Worm (Caenorhabditis elegans) whole organism, mixed stage, embryonic: ENCODE measurements around the gene srj-24.

ENCODE experiments used
- M03D4.4 ChIP-seq: sonication (generic microtip); optimal IDR thresholded peaks from 2 replicates; lab custom pipeline; 2017; ENCODE audit warnings: mild to moderate bottlenecking, missing genetic modification characterization, missing compliant biosample characterization
- bed-3 ChIP-seq: fragments of 200-800 bp; sonication (Bioruptor generic); optimal IDR thresholded peaks from 3 replicates; lab custom pipeline; 2018; ENCODE audit warnings: mild to moderate bottlenecking, missing genetic modification characterization, moderate library complexity, missing compliant biosample characterization
- blmp-1 ChIP-seq: fragments of 150-350 bp; optimal IDR thresholded peaks from 2 replicates; lab custom pipeline; 2014; ENCODE audit warnings: missing biosample characterization, missing genetic modification characterization
- ceh-43 ChIP-seq: fragments of 200-800 bp; sonication (Bioruptor generic); optimal IDR thresholded peaks from 2 replicates; lab custom pipeline; 2018; ENCODE audit warnings: mild to moderate bottlenecking, missing genetic modification characterization, moderate library complexity, missing compliant biosample characterization
- ces-1 ChIP-seq: fragments of 150-350 bp; optimal IDR thresholded peaks from 2 replicates; lab custom pipeline; 2014; ENCODE audit warnings: missing biosample characterization, missing genetic modification reagents, missing genetic modification characterization
- cnd-1 ChIP-seq: fragments of 200-800 bp; sonication (Bioruptor generic); optimal IDR thresholded peaks from 2 replicates; lab custom pipeline; 2018; ENCODE audit warnings: mild to moderate bottlenecking, missing genetic modification characterization, missing compliant biosample characterization
- elt-1 ChIP-seq: sonication (generic microtip); optimal IDR thresholded peaks from 2 replicates; lab custom pipeline; 2017; ENCODE audit warnings: missing genetic modification characterization, mild to moderate bottlenecking, missing compliant biosample characterization, antibody characterized with exemption, moderate library complexity, borderline replicate concordance; ENCODE audit not compliant: insufficient read depth
- flh-1 ChIP-seq: fragments of 200-800 bp; sonication (Bioruptor generic); optimal IDR thresholded peaks from 2 replicates; lab custom pipeline; 2018; ENCODE audit warnings: mild to moderate bottlenecking, missing genetic modification characterization, moderate library complexity, missing compliant biosample characterization
- ham-2 ChIP-seq: fragments of 200-800 bp; sonication (Bioruptor generic); optimal IDR thresholded peaks from 2 replicates; lab custom pipeline; 2018; ENCODE audit warnings: mild to moderate bottlenecking, missing genetic modification characterization, missing compliant biosample characterization
- hlh-1 ChIP-seq: fragments of 150-350 bp; optimal IDR thresholded peaks from 2 replicates; lab custom pipeline; 2014; ENCODE audit warnings: missing biosample characterization, missing genetic modification reagents, missing genetic modification characterization
- lin-13 ChIP-seq: fragments of 150-350 bp; optimal IDR thresholded peaks from 2 replicates; lab custom pipeline; 2014; ENCODE audit warnings: missing biosample characterization, missing genetic modification characterization
- lsy-2 ChIP-seq: fragments of 150-350 bp; optimal IDR thresholded peaks from 2 replicates; lab custom pipeline; 2014; ENCODE audit warnings: missing biosample characterization, missing genetic modification characterization
- mep-1 ChIP-seq: fragments of 150-350 bp; optimal IDR thresholded peaks from 2 replicates; lab custom pipeline; 2017; ENCODE audit warnings: missing biosample characterization, missing genetic modification reagents, missing genetic modification characterization, inconsistent platforms
- nhr-28 ChIP-seq: fragments of 150-350 bp; optimal IDR thresholded peaks from 2 replicates; lab custom pipeline; 2014; ENCODE audit warnings: missing biosample characterization, missing genetic modification characterization
- nhr-76 ChIP-seq: sonication (generic microtip); optimal IDR thresholded peaks from 2 replicates; lab custom pipeline; 2017; ENCODE audit warnings: missing biosample characterization, missing genetic modification characterization
- sptf-1 ChIP-seq: sonication (generic microtip); optimal IDR thresholded peaks from 2 replicates; lab custom pipeline; 2017; ENCODE audit warnings: mild to moderate bottlenecking, missing genetic modification characterization, moderate library complexity, missing compliant biosample characterization
- tbx-8 ChIP-seq: fragments of 200-800 bp; sonication (Bioruptor generic); optimal IDR thresholded peaks from 2 replicates; lab custom pipeline; 2018; ENCODE audit warnings: mild to moderate bottlenecking, missing genetic modification characterization, moderate library complexity, missing compliant biosample characterization
- unc-120 ChIP-seq: sonication (generic microtip); optimal IDR thresholded peaks from 2 replicates; lab custom pipeline; 2017; ENCODE audit warnings: missing genetic modification characterization, missing compliant biosample characterization; ENCODE audit not compliant: poor library complexity, severe bottlenecking
- unc-39 ChIP-seq: fragments of 150-350 bp; optimal IDR thresholded peaks from 2 replicates; lab custom pipeline; 2014; ENCODE audit warnings: missing biosample characterization, missing genetic modification characterization
- unc-62 ChIP-seq: fragments of 150-350 bp; optimal IDR thresholded peaks from 2 replicates; lab custom pipeline; 2014; ENCODE audit warnings: missing biosample characterization, missing genetic modification reagents, missing genetic modification characterization
- zip-8 ChIP-seq: fragments of 150-350 bp; optimal IDR thresholded peaks from 2 replicates; lab custom pipeline; 2014; ENCODE audit warnings: missing biosample characterization, missing genetic modification characterization
- ztf-11 ChIP-seq: fragments of 150-350 bp; optimal IDR thresholded peaks from 2 replicates; lab custom pipeline; 2014; ENCODE audit warnings: missing biosample characterization, missing genetic modification characterization

The srj-24 gene

DNA sequence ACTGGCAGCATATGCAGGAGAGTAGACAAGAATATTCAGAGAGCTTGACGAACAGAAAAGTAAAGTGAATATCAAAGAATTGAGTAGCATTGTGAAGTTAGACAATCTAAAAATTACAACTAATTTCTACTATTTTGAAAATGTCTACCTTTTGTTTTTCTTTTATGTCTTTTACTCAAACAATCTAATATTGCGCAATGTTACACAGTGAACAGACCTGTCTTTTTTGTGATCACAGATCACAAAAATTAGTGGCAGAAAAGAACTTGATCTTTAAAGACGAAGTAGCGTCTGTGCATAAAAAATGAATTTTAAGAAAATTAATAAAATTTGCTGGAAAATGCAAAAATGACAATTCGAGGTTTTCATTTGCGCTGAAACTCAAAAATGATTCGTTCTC, 39.6 kb downstream of the srj-24 start:
- TF ChIP-seq zip-8 (tag; lab: Kevin White, UChicago) (peak; percentile 74), ztf-11 (no peak)

DNA sequence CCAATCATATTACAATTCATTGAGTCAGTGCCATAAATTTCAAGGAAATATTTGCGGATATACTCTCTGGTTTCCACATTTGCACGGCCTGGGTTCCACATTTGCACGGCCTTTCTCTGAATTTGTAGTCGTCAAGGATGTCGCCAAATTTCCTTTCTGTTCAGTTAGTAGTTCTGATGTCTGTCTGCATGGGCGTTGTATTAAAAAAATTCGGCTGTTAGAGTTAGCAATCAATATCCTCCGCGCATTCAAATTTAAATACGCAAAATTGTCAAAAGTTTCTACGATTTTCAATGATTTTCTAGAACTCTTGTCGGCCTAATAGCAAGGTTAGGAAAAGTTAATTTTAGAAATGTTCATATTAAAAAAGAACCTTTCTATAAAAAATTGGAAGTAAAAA, 42.8 kb downstream of the srj-24 start, which contains the start of gene srj-52:
Gene srj-52 (minus strand): TSS at position 101 of the 400 bp plus-strand sequence.
- no peak for TF ChIP-seq flh-1 (GFP tag; lab: Kevin White, UChicago)
- TF ChIP-seq nhr-28, result no peak
- no peak for TF ChIP-seq lin-13 (tag; lab: Kevin White, UChicago)
- TF ChIP-seq tbx-8, result no peak
- no peak for TF ChIP-seq lsy-2 (tag; lab: Kevin White, UChicago)
- no peak for TF ChIP-seq nhr-76 (tag; lab: Kevin White, UChicago)
- TF ChIP-seq unc-62 (GFP tag; lab: Kevin White, UChicago), result no peak
- no peak for TF ChIP-seq hlh-1 (tag; lab: Kevin White, UChicago)
- TF ChIP-seq mep-1 (tag; lab: Kevin White, UChicago), result no peak

DNA sequence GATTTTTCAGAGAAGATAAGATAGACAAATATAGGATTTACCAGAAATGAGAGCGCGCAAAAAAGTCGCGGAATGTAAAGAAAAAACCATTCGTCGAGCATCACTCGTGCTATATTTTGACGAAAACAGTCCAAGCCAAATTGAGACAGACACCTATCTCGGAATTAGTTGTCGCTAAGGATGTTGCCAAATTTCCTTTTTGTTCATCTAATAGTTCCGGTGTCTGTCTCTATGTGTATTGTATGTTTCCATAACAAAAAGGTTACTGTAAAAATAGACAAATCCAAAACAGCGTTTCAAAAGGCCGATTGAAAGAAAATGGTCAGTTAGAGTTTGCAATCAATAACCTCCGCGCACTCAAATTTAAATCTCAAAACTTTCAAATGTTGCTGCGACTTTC, 44.0 kb downstream of the srj-24 start, which contains the start of gene srj-53:
Gene srj-53 (minus strand): TSS at position 101 of the 400 bp plus-strand sequence.
- TF ChIP-seq unc-120 (tag; lab: Kevin White, UChicago) (no peak), sptf-1 (no peak)
- TF ChIP-seq, all 35 proteins: peak for 0

DNA sequence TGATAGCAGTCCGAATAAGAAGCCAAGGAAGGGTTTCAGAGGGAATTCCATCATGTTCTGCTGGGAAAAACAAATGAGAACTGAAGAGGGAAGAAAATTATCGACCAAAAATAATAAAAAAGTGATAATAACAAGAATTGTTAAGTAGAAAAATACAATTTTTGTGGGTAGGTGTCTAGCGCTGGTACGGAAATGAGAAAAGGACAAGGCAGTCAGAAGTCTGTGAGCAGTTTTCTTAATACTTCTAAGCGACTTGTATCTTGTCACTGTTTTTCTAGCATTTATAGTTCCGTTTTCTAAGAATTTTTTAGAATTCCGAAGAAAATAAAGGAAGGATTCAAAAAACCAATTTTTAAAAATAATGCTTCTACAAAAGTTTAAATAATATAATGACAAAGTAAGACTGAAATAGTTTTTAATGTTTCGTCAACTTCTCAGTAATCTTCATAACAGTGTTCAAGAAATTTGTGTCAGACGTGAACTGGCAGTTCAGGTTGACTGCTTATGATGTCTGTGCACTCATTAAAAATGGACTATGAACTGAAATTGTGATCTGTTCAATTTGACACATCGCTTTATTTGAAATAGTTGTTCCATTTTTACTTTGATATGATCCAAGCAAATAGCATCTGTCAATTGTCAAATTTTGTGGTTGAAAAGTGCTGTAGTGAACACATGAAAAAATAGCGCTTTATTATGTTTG, 45.8 kb downstream of the srj-24 start, which contains the start of gene srx-4:
Gene srx-4 (minus strand): TSS at position 51 of the 703 bp plus-strand sequence.
- no peak for TF ChIP-seq bed-3
- TF ChIP-seq cnd-1 (tag; lab: Kevin White, UChicago), result no peak
- TF ChIP-seq blmp-1 (tag; lab: Kevin White, UChicago), result no peak

DNA sequence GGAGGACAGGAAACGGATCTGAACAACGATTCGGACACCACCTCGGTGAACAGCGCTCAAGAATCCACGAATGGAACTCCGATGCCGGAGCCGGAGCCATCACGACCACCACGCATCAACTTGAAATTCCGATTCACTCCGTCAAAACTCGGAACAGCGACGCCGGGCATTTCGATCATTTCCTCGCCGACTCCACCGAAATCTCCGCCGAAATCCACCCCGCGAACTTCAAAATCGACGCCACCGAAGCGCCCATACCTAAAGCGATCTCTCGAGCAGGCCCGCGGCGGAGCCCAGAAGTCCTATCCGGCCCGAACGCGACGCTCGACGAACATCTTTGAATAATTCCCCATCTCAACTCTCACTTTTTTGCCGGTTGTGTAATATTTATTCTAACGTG, 49.1 kb downstream of the srj-24 start:
- no peak for TF ChIP-seq mep-1 (tag; lab: Kevin White, UChicago)

DNA sequence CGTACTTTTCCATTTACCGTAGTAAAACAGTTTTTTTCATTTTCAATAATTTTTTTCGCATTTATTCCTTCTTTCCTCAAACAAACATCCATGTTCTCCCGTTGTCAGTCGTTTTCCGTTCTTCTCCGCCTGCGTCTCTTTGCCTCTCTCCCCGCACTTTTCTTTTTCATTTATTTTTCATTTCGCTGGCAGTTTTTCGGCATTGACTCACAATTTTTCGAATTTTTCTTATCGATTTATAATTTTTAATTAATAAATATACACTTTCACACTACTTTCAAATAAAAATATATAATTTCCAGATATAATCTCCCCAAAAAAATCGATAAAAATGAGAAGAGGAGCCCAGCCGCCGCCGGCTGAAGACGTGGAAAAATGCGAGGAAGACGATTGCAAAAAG, 51.3 kb downstream of the srj-24 start, which contains the start of gene H25P19.1:
Gene H25P19.1 (plus strand): TSS at position 301 of the 400 bp plus-strand sequence.
- TF ChIP-seq lsy-2 (tag; lab: Kevin White, UChicago) (no peak), M03D4.4 (tag; lab: Kevin White, UChicago) (no peak), unc-62 (GFP tag; lab: Kevin White, UChicago) (no peak), mep-1 (tag; lab: Kevin White, UChicago) (no peak), hlh-1 (tag; lab: Kevin White, UChicago) (no peak), ces-1 (GFP tag; lab: Kevin White, UChicago) (no peak), unc-120 (tag; lab: Kevin White, UChicago) (no peak), elt-1 (no peak), flh-1 (GFP tag; lab: Kevin White, UChicago) (no peak), ham-2 (GFP tag; lab: Kevin White, UChicago) (no peak), sptf-1 (no peak), unc-39 (no peak), tbx-8 (no peak), ceh-43 (GFP tag; lab: Kevin White, UChicago) (no peak), cnd-1 (tag; lab: Kevin White, UChicago) (no peak), nhr-28 (no peak)
